Worm (Caenorhabditis elegans) whole organism, dauer: ENCODE data around the gene xtr-2.
"Not testable (repeated sequence)": the region's sequence is repeated elsewhere in the genome, so short reads cannot be mapped to it uniquely, and the experiment has no call there.

Source experiments
- unc-62 ChIP-seq: sonication (generic microtip); optimal IDR thresholded peaks from 2 replicates; lab custom pipeline; 2017; ENCODE audit warnings: missing biosample characterization, missing genetic modification reagents, missing genetic modification characterization

The xtr-2 gene

DNA sequence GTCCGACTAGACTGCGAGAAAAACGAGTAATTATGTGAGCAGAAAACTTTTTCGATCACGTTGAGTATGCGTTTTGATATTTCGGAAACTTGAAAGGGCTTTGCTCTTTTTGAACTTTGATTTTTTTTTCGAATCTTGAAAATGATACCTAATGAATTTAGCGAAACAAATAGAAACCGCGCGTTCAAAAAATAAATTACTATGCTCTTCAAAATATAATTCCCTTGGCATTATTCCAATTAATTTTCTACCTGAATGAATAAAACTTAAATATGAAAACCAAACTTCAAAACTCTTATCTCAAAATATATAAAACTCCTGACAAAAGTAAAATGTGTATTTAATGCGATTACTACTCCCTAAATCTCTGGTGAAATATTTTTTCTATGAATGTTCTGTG is at the start of gene xtr-2:
Gene xtr-2 (plus strand): TSS at position 301 of the 400 bp plus-strand sequence.
- TF ChIP-seq unc-62 (GFP tag; lab: Kevin White, UChicago), result no peak

DNA sequence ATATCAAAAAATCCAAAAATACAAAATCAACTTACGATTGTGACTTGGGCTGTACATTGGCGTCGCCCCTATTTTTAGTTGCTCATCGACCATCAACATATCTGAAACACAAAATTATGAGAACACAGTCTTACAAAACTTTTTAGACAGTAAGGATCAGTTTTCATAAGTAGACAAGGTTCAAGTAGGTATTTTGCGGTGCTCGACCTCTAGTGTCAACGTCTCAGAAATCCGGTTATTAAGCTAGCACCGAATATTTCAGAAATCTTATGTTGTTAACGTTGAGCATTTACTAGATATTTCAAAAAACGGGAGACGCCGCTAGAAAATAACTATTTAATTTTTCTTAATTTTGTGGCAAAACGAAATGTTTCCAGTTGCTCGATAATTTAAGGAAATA is 44.5 kb upstream of the xtr-2 start, which contains the start of gene otpl-8:
Gene otpl-8 (minus strand): TSS at position 101 of the 400 bp plus-strand sequence.
- no peak for TF ChIP-seq unc-62 (GFP tag; lab: Kevin White, UChicago)

DNA sequence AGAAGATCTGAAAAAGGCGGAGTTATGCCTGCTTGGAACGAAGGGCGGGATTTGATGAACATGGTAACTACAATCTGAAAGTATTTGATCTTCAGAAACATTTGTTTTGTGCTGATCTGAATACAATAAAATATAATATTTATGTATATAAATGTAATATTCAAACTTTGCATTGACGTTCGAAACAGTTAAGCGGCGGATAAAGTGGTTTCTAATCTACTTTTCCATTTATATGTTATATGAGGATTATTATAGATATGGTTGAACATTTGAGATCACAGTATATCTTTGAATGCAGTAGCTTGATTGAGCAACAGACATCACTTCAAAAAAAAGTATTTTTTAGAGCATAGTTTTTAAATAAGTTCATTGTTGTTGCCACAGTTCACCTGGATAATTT is 41.5 kb upstream of the xtr-2 start, which contains the start of gene H19J13.2:
Gene H19J13.2 (minus strand): TSS at position 101 of the 400 bp plus-strand sequence.
- no peak for TF ChIP-seq unc-62 (GFP tag; lab: Kevin White, UChicago)

DNA sequence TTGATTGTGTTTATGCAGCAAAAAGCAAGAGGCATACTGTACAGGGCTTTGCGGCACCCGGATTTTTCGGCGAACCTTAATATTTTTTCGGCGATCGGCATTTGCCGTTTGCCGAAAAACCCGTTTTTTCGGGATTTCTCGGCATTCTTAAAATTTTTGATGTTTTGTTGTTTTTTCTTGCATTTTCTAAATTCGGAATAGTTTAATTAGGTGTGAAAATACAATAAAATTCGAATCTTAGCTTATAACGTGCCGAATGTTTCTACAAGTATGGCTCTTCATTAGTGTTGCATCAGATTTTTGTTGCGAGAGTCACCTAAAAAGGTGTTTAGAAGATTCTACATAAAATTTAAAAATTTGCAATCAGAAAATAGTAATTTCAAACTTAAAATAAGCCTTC is 39.8 kb upstream of the xtr-2 start, which contains the start of gene C04B4.6:
Gene C04B4.6 (minus strand): TSS at position 101 of the 400 bp plus-strand sequence.
- no peak for TF ChIP-seq unc-62 (GFP tag; lab: Kevin White, UChicago)

DNA sequence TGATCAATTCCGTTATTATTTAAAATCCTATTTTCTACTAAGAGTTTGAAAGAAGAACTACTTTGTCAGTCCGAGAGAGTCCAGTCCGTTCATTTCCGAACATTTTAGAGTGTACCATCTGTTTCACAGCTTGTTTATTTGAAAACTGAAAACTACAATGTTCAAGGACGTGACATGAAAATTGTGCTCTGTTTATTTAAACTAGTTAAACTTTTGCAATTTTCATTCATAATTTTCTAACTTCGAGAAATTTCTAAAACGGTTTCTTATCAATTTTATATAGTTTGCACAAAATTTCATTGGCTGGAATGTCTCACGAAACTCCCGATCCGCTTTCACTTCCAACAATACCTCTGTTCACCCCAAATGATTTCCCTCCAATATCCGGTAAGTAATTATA is 34.9 kb upstream of the xtr-2 start, which contains the start of gene C04B4.1:
Gene C04B4.1 (plus strand): TSS at position 301 of the 400 bp plus-strand sequence.
- no peak for TF ChIP-seq unc-62 (GFP tag; lab: Kevin White, UChicago)

DNA sequence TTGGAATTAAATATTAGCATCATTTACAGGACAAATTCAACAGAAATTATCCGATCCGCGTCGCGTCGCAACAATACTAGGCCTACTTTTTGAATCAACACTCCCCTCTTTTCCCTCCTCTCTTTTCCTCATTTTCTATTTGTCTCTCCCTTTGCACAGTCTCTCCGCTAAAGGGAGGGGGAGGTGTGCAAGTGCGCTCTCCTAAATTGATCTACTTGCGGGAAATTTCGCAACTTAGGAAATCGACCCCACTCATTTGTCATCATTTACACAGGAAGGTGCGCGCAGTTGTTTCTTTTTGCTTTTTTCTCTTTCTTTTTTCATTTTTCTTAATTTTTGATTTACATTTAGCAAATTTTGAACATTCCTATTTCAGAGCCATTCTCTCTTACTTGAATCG is 32.5 kb upstream of the xtr-2 start, which contains the start of gene C04B4.2:
Gene C04B4.2 (plus strand): TSS at position 371 of the 400 bp plus-strand sequence.
- no peak for TF ChIP-seq unc-62 (GFP tag; lab: Kevin White, UChicago)

DNA sequence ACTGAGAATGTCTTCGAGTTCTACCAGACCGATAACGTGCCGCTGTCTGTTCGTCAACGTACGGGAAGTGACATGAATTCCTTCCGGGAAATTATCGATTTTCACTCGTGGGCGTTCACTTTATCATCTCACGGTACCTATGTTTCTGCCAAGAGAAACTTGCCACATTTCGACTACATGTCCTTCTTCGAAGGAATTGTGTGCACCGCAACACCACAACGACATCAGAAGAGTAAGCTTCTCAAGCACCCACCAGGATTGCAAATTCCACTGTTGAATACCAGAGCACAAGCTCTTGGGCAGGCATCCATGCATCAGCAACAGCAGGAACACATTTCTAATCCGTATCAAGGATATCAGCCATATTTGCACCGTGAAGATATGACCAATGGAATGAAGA is 31.2 kb upstream of the xtr-2 start:
- TF ChIP-seq unc-62 (GFP tag; lab: Kevin White, UChicago), result no peak

DNA sequence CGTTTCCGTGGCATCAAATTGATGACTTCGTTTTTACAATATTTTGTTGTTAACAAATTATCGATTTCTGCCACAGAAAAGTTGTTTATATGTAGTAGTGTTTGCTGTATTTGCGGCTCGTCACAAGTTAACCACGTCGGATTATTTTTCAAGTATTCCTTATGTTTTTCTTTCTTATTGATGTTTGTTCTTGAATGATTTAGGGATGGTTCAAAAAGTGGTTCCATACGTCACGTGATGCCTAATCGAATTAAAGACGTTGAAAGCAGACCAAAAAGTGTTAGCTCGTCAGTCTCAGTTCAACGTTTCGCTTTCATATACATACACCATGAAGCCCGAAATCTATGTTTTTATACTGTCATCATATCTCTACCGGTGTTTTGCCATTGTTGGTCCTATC is 29.9 kb upstream of the xtr-2 start, which contains the start of gene lips-2:
Gene lips-2 (plus strand): TSS at position 301 of the 400 bp plus-strand sequence.
- TF ChIP-seq unc-62 (GFP tag; lab: Kevin White, UChicago), result no peak

DNA sequence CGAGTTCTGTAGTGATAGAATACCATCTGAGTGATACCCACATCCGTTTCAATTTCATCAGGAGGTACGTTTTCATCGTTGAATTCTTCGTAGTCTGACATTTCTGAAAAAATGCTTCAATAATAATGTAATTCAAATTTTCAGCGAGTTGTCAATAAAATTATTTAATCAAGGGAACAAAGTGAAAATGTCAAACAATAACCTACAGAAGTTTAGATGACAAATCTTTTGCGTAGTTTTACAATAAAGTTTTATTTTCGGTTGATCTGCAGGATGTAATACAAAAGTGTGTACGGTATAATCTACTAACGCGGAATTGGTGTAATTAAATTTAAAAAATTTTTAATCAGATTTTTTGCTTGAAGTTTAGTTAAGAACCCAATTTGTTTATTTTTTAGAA is 27.1 kb upstream of the xtr-2 start, which contains the start of gene C04B4.5:
Gene C04B4.5 (minus strand): TSS at position 101 of the 400 bp plus-strand sequence.
- TF ChIP-seq unc-62 (GFP tag; lab: Kevin White, UChicago), result no peak

DNA sequence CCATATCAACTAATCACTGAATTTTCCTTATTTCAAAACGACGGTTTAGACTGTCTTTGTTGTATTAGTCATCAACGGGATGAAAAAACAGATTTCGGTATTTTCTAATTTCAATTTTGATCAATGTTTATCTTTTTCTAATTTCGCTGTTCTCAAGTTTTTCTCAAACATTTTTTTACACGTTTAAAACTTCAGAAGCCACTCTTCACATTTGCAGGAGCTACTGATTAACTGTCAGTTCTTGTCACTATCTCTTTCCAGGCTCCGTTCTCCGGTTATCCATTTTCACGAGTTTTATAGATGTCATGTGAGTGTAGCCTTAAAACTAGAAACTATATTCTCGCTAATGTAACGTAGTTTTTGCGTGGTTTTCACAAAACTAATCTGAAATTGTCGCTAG is 24.8 kb upstream of the xtr-2 start, which contains the start of gene C04B4.4:
Gene C04B4.4 (plus strand): TSS at position 301 of the 400 bp plus-strand sequence.
- no peak for TF ChIP-seq unc-62 (GFP tag; lab: Kevin White, UChicago)

DNA sequence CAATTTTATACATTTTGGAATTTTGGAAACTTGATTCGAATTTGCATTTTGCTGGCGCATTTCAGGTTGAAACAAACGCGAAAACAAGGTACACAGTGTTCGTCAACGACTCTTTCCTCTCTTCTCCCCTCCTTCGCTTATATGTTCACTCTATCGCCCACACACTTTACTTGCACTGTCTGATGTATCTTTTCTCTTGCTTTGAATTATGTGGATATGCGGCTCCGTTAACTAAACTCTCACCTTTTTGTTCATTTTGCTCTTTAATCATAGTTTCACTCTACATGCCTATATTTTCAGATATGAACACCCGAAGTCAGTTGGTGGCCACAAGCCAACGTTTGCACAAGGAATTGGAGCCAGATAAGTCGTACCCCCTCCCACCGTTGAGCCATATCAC is 21.1 kb upstream of the xtr-2 start, which contains the start of gene W06D11.1:
Gene W06D11.1 (plus strand): TSS at position 301 of the 400 bp plus-strand sequence.
- no peak for TF ChIP-seq unc-62 (GFP tag; lab: Kevin White, UChicago)

DNA sequence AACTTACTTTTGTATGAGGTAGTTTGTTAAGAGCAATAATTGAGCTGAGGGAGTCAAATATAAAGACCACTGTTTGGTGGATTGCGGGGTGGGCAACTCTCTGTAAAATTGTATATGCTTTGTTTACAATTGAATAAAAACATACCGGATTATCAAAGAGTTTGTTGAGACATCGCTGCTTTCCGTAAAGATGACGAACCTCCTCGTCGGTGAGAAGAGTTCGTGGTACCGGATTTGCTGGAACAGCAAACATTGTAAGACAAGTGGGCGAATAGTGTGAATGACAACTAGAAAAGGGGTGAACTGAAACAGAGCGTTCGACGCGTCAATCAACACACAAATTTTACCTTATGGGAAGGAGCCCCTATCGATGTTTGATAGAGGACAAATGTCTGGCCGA is 19.0 kb upstream of the xtr-2 start, which contains the start of gene W06D11.2:
Gene W06D11.2 (minus strand): TSS at position 339 of the 400 bp plus-strand sequence.
- TF ChIP-seq unc-62 (GFP tag; lab: Kevin White, UChicago), result no peak

DNA sequence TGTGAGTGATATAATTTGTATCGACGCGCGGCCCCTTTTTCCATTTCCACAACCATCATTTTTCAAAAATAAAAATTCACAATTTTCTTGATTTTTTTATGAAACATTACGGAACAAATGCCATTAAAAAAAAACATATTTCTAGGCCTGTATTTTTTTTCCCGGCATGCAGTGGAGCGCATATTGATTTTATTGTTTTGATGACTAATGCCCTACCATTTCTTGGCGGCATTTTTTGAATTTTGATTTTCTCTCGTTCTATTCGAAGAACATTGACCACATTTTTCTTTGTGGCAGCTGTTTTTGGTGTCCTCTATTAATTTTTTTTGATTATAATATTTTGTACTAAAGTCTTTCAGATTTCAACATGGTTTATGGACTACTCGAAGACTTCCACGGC is 17.0 kb upstream of the xtr-2 start, which contains the start of gene W06D11.3:
Gene W06D11.3 (plus strand): TSS at position 360 of the 400 bp plus-strand sequence.
- TF ChIP-seq unc-62 (GFP tag; lab: Kevin White, UChicago), result no peak

DNA sequence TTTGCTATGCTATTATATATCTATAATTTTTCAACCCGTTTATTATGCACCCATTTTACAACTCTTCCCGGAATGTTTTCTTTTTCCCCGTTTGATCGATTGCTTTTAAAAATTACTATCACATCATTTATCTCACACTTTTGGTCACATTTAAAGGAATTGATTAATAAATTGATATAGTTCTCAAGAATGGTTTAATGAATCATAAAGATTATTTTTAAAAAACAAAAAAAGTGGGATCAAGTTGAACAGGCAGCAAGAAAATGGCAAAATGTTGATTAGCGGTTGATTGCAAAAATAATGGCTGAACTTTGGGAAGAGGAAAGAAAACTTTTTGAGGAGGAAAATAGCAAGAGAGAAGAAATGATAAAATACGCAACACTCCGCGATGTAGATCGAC is 15.5 kb upstream of the xtr-2 start, which contains the start of gene W06D11.5:
Gene W06D11.5 (plus strand): TSS at position 301 of the 400 bp plus-strand sequence.
- no peak for TF ChIP-seq unc-62 (GFP tag; lab: Kevin White, UChicago)

DNA sequence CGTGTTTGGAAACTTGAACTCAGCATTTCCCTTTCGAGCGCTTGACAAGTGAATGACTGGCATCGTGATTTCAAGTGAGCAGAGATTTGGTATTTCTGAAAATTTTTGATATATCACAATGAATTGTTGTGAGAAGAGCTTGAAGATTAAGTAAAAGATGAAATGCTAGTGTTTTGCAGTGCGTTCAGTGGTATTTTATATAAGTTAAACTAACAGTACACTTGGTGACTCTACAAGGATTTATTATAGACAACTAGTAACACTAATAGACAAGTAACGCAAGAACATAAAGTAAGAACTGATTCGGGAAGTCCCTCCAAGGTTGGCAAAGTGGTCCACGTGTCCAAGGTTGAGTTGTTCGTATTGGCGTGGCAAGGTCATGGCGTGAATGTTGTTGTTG is 12.6 kb upstream of the xtr-2 start, which contains the start of gene dot-1.3:
Gene dot-1.3 (minus strand): TSS at position 101 of the 400 bp plus-strand sequence.
- not testable (repeated sequence) for TF ChIP-seq unc-62 (GFP tag; lab: Kevin White, UChicago)

DNA sequence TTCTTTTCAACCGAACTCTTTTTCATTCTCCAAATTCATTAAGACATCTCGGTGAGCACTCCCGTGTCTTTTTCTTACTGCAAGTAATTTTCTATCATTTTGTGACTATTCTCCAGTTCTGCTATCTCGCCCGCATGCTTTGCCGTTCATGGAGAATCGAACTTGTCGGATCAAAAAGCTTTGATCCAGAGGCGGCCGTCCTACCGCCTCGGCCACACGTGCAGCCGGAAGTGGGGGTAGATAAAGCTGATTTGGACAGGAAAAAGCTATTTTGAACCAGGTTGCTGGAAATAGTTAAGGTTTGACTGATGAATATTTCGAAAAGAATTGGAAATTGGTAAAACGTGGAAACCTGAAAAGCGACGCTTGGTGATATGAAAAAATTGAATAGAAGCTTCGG is 11.1 kb upstream of the xtr-2 start:
- no peak for TF ChIP-seq unc-62 (GFP tag; lab: Kevin White, UChicago)

DNA sequence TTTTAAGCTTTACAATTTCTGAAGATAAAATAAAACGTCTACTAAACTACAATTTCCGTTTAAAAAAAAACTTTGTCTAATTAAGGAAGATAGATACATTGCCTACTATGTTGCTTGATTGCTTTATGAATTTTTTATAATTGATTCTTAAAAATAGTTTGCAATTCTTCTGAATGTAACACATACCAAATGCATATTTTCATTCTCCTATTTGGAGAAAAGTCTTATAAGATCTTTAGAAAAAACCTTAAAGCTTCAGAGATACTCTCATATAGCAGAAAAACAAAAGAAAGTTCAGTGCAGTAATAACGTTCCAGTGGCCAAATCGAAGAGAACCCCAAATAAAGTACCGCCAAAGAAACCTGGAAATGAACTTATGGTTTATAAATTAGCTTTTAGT is 8.8 kb upstream of the xtr-2 start, which contains the start of gene phf-32:
Gene phf-32 (plus strand): TSS at position 301 of the 400 bp plus-strand sequence.
- TF ChIP-seq unc-62 (GFP tag; lab: Kevin White, UChicago), result no peak
